Fruit fly (Drosophila melanogaster) whole organism, larva: Measurements from ENCODE around the gene CG33702.

Source experiments
- noc ChIP-seq: fragments of 200-800 bp; sonication (Bioruptor generic); optimal IDR thresholded peaks from 3 replicates; lab custom pipeline; 2019; ENCODE audit warnings: missing biosample characterization, mild to moderate bottlenecking, missing genetic modification characterization, moderate library complexity

The CG33702 gene

dm6 chr3L:9509037-9509830, 4.0 kb downstream of the CG33702 start, which contains the start of gene CG3408:
Gene CG3408 (minus strand): TSS chr3L:9509583.
- peak; percentile 43 for TF ChIP-seq noc (tag; lab: Kevin White, UChicago)

DNA sequence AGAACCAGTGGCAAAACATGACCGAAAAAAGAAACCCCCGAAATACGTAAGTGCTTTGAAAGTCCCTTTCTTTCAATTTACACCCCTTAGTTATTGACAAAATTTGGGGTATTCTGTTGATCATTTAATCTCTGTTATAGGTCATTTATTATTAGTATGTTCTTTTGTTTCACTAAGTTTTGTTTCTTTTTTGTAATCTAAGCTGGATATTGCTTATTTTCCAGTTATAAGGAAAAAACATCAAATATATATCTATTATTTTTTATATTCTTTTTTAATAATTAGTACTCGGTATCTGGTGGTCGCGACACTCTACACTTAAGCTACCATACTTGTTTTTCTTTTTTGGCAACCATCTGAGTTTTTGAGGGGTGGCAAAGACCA, 4.6 kb downstream of the CG33702 start:
- peak; percentile 56 for TF ChIP-seq noc (tag; lab: Kevin White, UChicago)

dm6 chr3L:9506421-9506820, 6.8 kb downstream of the CG33702 start:
- TF ChIP-seq noc (tag; lab: Kevin White, UChicago), result peak; percentile 62

dm6 chr3L:9505713-9506062, 7.5 kb downstream of the CG33702 start:
- no peak for TF ChIP-seq noc (tag; lab: Kevin White, UChicago)

- peak; percentile 47 for TF ChIP-seq noc (tag; lab: Kevin White, UChicago)
Observed at dm6 chr3L:9505007-9505712, 8.0 kb downstream of the CG33702 start, which contains the start of gene path. Gene path (minus strand): TSS chr3L:9505328.

- no peak for TF ChIP-seq noc (tag; lab: Kevin White, UChicago)
Observed at dm6 chr3L:9504530-9504929, 8.7 kb downstream of the CG33702 start.

DNA sequence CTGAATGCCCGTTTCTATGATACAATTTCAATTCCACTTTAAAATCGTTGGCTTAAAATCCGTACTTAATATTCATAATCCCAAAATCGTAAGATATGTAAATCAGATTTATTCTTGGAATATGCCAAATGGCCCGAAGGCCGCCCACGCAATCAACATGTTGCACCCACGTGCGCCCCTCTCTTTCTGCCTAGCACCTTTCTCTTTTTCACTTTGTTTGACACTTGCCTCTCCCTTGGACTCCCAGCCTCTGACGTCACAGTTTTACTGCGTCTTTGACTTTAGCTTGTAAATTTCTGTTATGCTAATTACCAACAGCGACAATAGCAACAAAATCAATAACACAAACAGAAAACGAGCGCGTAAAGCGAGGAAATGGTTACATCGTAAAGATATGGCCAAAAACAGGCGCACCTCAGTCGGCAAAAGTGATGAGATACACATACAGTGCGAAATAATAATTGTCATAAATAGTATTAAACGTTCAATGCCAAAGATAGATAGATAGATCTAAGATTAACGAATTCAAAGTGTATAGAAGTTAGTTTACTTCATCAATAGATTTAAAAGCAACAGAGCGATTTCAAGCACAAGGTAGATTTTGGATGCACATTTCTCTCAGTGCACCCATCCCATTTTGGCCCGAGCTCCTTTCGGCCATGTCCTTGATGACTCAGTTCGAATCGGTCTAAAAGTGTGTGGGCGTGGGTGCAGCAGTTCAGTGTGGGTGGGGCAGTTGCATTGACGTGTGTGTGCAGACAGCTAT, 9.5 kb downstream of the CG33702 start:
- TF ChIP-seq noc (tag; lab: Kevin White, UChicago), result no peak

DNA sequence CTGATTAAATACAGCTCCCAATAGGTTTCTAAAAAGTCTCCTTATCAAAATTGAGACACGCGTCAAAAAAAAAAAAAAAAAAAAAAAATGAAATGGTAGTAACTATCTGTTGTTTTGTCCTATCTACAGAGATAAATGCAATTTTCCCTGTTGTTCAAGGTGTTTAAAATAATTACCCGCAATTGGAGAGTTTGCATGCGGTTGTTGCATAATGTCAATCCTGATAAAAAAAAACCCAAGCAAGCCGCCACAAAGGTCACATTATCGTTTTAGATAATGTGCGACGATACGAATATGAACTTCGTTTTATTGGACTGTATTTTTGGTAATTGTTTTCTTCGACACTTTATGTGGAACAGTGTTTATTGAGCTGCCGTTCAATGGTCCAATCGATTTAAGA, 10.4 kb downstream of the CG33702 start:
- no peak for TF ChIP-seq noc (tag; lab: Kevin White, UChicago)

DNA sequence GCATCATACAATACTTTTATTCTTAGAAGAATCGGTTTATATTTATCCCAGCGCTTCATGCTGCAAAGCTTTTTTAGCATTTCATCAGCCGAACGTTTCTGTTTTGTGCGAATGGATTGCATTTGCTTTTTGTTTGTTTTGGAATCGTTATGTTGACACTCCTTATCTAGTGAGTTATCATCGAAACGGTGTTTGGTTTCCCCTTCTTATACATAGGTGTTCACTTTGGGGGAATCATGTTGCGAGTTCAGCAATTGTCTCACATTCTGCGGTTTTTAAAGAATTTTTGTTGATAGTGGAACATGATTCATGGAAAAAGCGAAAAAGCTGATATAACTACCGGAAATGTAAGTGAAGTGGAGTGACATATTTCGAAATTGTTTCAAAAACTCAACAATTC, 10.9 kb downstream of the CG33702 start:
- TF ChIP-seq noc (tag; lab: Kevin White, UChicago), result no peak

dm6 chr3L:9501298-9501697, 11.9 kb downstream of the CG33702 start:
- no peak for TF ChIP-seq noc (tag; lab: Kevin White, UChicago)

DNA sequence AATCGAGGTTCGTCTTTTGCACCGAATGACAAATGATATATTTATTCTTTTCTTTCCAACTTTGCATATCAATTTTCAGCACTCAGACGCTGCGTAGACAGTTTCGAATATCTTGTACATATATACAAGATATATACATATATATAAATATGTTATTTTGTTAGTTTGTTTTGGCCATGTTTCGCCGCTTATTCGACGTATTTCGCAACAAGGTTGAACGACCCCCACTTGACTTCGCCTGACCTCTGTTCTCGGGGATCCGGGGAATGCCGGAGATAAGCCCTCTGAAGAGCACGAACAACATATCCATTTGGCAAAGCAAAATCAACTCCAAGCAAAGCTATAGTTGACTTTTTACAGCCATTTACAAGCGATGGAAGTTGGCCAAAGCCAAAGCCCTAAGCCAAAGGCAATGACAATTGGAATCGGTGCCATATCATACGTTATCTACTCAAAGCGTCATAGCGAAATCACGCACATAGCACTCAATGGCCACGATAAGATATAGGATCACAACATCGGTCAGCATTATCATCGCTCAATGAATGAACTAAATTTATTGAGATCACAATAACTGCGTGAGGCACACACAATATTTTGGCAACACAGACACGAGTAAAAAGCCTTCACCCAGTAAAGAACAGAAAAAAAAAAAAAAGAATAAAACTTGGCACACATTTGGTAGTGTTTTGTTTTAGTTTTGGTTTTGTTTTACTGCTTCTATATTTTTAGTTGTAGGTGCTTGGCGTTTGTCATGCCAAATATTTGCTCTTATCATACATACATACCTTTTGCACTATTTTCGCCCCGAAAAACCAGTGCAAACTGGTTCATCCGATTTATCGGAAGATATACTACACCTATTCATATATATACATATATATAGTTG, 13.0 kb downstream of the CG33702 start:
- peak; percentile 51 for TF ChIP-seq noc (tag; lab: Kevin White, UChicago)

dm6 chr3L:9497981-9498619, 15.1 kb downstream of the CG33702 start:
- peak; percentile 7 for TF ChIP-seq noc (tag; lab: Kevin White, UChicago)

DNA sequence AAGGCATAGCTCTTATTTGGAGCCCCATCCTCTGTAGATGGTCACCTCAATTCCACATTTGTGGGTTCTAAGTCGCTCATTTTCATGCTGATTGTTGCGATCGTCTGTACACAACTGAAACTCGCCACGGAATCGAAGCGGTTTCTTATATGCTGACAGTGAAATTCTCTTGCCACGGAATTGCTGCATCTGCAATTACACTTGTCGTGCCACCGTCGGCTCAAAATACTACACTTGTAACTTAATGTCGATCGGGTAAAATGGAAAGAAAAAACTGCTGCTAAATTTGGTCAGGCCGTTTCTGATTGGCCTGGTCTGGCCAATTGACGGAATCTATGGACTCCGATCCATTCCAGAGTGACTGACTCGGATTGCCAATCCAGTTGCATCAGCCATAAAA, 16.0 kb downstream of the CG33702 start:
- TF ChIP-seq noc (tag; lab: Kevin White, UChicago), result no peak

DNA sequence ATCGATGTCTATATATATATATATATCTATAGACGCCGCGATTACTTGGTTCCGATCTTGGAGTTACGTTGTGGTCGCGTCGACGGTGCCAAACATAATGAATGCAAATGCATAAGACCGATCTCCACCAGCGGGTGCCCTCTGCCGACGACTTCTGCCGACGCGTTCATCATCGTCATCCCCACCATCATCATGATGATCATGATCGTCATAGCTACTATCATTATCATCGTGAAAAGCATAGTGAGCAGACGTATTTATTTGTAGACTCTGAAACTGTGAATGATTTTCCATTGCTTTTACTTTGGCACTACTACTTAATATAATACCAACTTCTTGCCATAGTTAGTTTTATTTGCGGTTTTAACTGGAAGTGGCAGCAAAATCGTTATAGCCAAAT, 21.1 kb downstream of the CG33702 start, which contains the start of gene CG32037:
TSS of gene CG32037 (minus strand) at position 101 of the 400 bp plus-strand sequence.
- no peak for TF ChIP-seq noc (tag; lab: Kevin White, UChicago)
